Worm (Caenorhabditis elegans) whole organism, L4 larva: ENCODE results near the gene T26H5.8.

Source experiments
- F26F4.8 ChIP-seq: fragments of 200-800 bp; sonication (Bioruptor generic); conservative IDR thresholded peaks from 2 replicates; pipeline ENCODE4 v1.3.6; 2022; ENCODE audit warnings: missing genetic modification characterization, missing compliant biosample characterization
- ama-1 ChIP-seq: fragments of 150-350 bp; optimal IDR thresholded peaks from 2 replicates; lab custom pipeline; 2014; ENCODE audit warnings: inconsistent platforms, mixed read lengths
- attf-4 ChIP-seq: sonication (generic microtip); optimal IDR thresholded peaks from 3 replicates; lab custom pipeline; 2017; ENCODE audit warnings: missing biosample characterization, missing genetic modification characterization
- ceh-82 ChIP-seq: sonication (generic microtip); optimal IDR thresholded peaks from 2 replicates; lab custom pipeline; 2017; ENCODE audit warnings: missing biosample characterization, missing genetic modification characterization
- dpl-1 ChIP-seq: fragments of 150-350 bp; optimal IDR thresholded peaks from 2 replicates; lab custom pipeline; 2014; ENCODE audit warnings: missing biosample characterization, missing genetic modification reagents, missing genetic modification characterization
- madf-5 ChIP-seq, 2 experiments: fragments of 200-800 bp; sonication (Bioruptor generic); IDR thresholded peaks; 2 replicates each; pipeline ENCODE4 v1.3.6; 2022; ENCODE audit warnings: missing compliant biosample characterization in 2 of 2, missing genetic modification characterization in 2 of 2
- pqm-1 ChIP-seq: sonication (generic microtip); optimal IDR thresholded peaks from 2 replicates; lab custom pipeline; 2017; ENCODE audit warnings: missing biosample characterization, missing genetic modification characterization
- zip-2 ChIP-seq: fragments of 150-350 bp; optimal IDR thresholded peaks from 2 replicates; lab custom pipeline; 2014; ENCODE audit warnings: missing biosample characterization, missing genetic modification characterization

DNA sequence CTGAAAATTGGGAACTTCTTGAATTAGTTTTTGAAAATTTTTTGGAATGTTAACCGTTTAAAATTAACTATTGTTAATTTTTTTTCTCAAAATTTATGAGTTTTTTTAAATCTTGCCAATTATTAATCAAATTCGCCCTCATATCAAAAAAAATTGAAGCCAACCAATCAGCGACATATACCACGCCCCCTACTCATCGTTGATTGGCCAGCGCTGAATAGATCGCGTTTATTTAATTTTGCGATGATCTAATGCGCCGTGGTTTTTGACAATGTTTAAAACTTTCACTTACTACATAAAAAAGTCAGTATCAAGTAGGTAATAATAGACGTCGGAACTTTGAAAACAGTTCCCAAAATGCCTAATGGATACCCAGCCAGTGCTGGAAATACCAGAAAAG is 9.9 kb upstream of the T26H5.8 start:
- no peak for TF ChIP-seq ama-1 (lab: Kevin White, UChicago)
- no peak for TF ChIP-seq attf-4 (tag; lab: Kevin White, UChicago)
- TF ChIP-seq zip-2 (tag; lab: Kevin White, UChicago) = no peak
- no peak for TF ChIP-seq pqm-1 (tag; lab: Kevin White, UChicago)
- TF ChIP-seq dpl-1 = no peak
- no peak for TF ChIP-seq madf-5 (GFP tag; IDR thresholded peaks at IDR 0.05; lab: Robert Waterston, UW)
- no peak for TF ChIP-seq F26F4.8 (GFP tag; lab: Robert Waterston, UW)
- no peak for TF ChIP-seq ceh-82 (tag; lab: Kevin White, UChicago)
